Worm (Caenorhabditis elegans): ENCODE results near the gene E02H4.6.

The E02H4.6 gene

DNA sequence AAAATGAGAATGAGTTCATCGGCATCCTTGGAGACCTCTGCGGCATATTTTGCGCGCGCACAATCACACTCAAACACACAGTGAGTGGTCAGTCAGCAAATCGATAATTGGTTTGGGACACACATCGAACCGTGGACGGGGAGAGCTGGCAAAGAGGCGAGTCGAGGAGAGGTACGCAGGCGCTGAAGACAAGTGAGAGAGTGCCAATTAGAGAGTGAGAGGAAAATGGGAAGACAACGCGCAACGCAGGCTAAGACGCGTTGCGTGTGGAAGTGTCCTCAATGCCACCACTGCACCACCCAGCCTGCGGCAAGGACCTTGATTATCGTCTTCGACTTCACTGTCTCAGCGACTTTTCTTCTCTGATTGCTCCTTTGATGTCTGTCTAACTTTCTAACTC, 45.3 kb upstream of the E02H4.6 start (continued):
- no peak for TF ChIP-seq hlh-8 (tag; optimal IDR thresholded peaks at IDR 0.05)
- TF ChIP-seq syd-9 (tag; optimal IDR thresholded peaks at IDR 0.05): peak; percentile 57
- peak; percentile 75 for TF ChIP-seq sdc-2 (tag; optimal IDR thresholded peaks at IDR 0.05)
- no peak for TF ChIP-seq Y22D7AL.16 (tag; optimal IDR thresholded peaks at IDR 0.05)
- peak; percentile 8 for TF ChIP-seq ceh-14 (tag; optimal IDR thresholded peaks at IDR 0.05)
- TF ChIP-seq elt-2 (tag; optimal IDR thresholded peaks at IDR 0.05): peak; percentile 4
- TF ChIP-seq ama-1 (optimal IDR thresholded peaks at IDR 0.05): no peak
- peak; percentile 62 for TF ChIP-seq rnt-1 (tag; optimal IDR thresholded peaks at IDR 0.05)
- no peak for TF ChIP-seq T23F11.4 (GFP tag; optimal IDR thresholded peaks at IDR 0.05)
- TF ChIP-seq odd-2 (tag; optimal IDR thresholded peaks at IDR 0.05): no peak
- no peak for TF ChIP-seq ahr-1 (tag; optimal IDR thresholded peaks at IDR 0.05)
- TF ChIP-seq ceh-45 (GFP tag; IDR thresholded peaks at IDR 0.05): no peak
- no peak for TF ChIP-seq ceh-24 (tag; optimal IDR thresholded peaks at IDR 0.05)
- TF ChIP-seq zip-5 (tag; optimal IDR thresholded peaks at IDR 0.05): no peak
- peak; percentile 41 for TF ChIP-seq eyg-1 (tag; optimal IDR thresholded peaks at IDR 0.05)
- TF ChIP-seq K09A11.1 (tag; optimal IDR thresholded peaks at IDR 0.05; ENCODE audit: insufficient read depth): no peak
- TF ChIP-seq pat-9 (tag; optimal IDR thresholded peaks at IDR 0.05): no peak
- no peak for TF ChIP-seq nhr-232 (tag; optimal IDR thresholded peaks at IDR 0.05)
- TF ChIP-seq fkh-6 (tag; optimal IDR thresholded peaks at IDR 0.05): peak; percentile 30
- no peak for TF ChIP-seq nhr-11 (tag; optimal IDR thresholded peaks at IDR 0.05)

DNA sequence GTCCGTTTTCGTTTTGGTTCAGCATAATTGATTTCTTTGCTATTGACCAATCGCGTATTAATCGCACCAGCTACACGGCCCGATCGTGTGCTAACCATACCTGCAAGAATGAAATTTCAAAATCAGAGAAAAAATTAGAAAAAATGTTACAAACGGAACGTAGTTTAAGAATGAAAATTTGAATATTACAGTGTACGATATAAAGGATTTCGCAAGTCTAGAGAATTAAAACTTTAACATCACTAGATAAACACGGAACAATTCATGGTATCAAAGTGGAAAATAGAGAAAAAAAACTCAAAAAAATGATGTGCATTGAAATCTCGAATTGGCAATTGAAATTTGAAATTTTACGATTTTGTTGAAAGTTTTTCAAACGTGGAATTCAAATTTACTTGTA, 44.6 kb upstream of the E02H4.6 start, which contains the start of gene madd-3:
Gene madd-3, minus strand, starts transcription at position 101 of the 400 bp plus-strand sequence.
- no peak for TF ChIP-seq odd-2 (tag; optimal IDR thresholded peaks at IDR 0.05)
- no peak for TF ChIP-seq K09A11.1 (tag; optimal IDR thresholded peaks at IDR 0.05; ENCODE audit: insufficient read depth)
- no peak for TF ChIP-seq elt-4 (tag; optimal IDR thresholded peaks at IDR 0.05)
- no peak for TF ChIP-seq che-1 (tag; optimal IDR thresholded peaks at IDR 0.05)
- no peak for TF ChIP-seq pag-3 (tag; optimal IDR thresholded peaks at IDR 0.05; ENCODE audit: borderline replicate concordance)
- TF ChIP-seq dve-1 (tag; optimal IDR thresholded peaks at IDR 0.05): no peak
- TF ChIP-seq rnt-1 (tag; optimal IDR thresholded peaks at IDR 0.05): no peak
- no peak for TF ChIP-seq Y22D7AL.16 (tag; optimal IDR thresholded peaks at IDR 0.05)
- no peak for TF ChIP-seq unc-3 (GFP tag; conservative IDR thresholded peaks at IDR 0.05)
- no peak for TF ChIP-seq unc-3 (tag; optimal IDR thresholded peaks at IDR 0.05)
- no peak for TF ChIP-seq ref-2 (tag; optimal IDR thresholded peaks at IDR 0.05)
- no peak for TF ChIP-seq pat-9 (tag; optimal IDR thresholded peaks at IDR 0.05)

DNA sequence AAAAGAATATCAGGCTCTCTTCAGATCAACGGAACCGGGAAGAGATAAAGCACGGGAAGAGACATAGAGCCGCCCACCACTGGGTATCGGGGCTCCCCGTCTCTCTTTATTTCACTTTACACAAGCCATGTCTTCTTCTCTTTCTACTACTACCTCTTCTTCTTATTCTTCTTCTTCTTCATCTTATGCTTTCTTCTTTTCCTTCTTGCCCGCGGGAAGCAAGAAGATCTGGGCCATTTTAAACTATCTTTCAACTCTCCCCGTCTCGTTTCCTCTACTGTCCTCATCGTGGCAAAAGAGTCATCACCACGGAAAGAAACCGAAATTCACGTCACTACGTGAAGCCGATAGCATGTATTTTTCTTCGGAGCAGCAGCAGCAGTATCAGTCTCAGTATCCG, 40.7 kb upstream of the E02H4.6 start:
- no peak for TF ChIP-seq ceh-19 (GFP tag; optimal IDR thresholded peaks at IDR 0.05)
- TF ChIP-seq odd-2 (tag; optimal IDR thresholded peaks at IDR 0.05): no peak
- TF ChIP-seq ama-1 (optimal IDR thresholded peaks at IDR 0.05): no peak
- TF ChIP-seq K09A11.1 (tag; optimal IDR thresholded peaks at IDR 0.05; ENCODE audit: insufficient read depth): no peak
- TF ChIP-seq ceh-48 (tag; optimal IDR thresholded peaks at IDR 0.05): no peak
- TF ChIP-seq T23F11.4 (GFP tag; optimal IDR thresholded peaks at IDR 0.05): no peak
- peak; percentile 30 for TF ChIP-seq tbx-2 (tag; optimal IDR thresholded peaks at IDR 0.05)
- TF ChIP-seq sox-2 (GFP tag; IDR thresholded peaks at IDR 0.05): no peak
- TF ChIP-seq sox-4 (tag; optimal IDR thresholded peaks at IDR 0.05): no peak
- no peak for TF ChIP-seq unc-86 (tag; optimal IDR thresholded peaks at IDR 0.05)
- no peak for TF ChIP-seq hlh-30 (tag; optimal IDR thresholded peaks at IDR 0.05; ENCODE audit: insufficient read depth)
- TF ChIP-seq ceh-34 (tag; optimal IDR thresholded peaks at IDR 0.05): peak; percentile 44
- TF ChIP-seq ceh-45 (GFP tag; IDR thresholded peaks at IDR 0.05): no peak
- no peak for TF ChIP-seq ceh-2 (tag; optimal IDR thresholded peaks at IDR 0.05)
- no peak for TF ChIP-seq Y22D7AL.16 (tag; optimal IDR thresholded peaks at IDR 0.05)
- peak; percentile 12 for TF ChIP-seq syd-9 (tag; optimal IDR thresholded peaks at IDR 0.05)
- TF ChIP-seq K02D7.2 (tag; optimal IDR thresholded peaks at IDR 0.05): no peak
- TF ChIP-seq ceh-6 (GFP tag; optimal IDR thresholded peaks at IDR 0.05): no peak
- TF ChIP-seq sdc-2 (tag; optimal IDR thresholded peaks at IDR 0.05): no peak
- no peak for TF ChIP-seq ceh-30 (tag; optimal IDR thresholded peaks at IDR 0.05)
- TF ChIP-seq nfya-1 (tag; optimal IDR thresholded peaks at IDR 0.05): peak; percentile 12
- no peak for TF ChIP-seq tbx-7 (tag; optimal IDR thresholded peaks at IDR 0.05)
- TF ChIP-seq unc-55 (GFP tag; optimal IDR thresholded peaks at IDR 0.05): peak; percentile 65
- TF ChIP-seq hlh-6 (tag; optimal IDR thresholded peaks at IDR 0.05): no peak
- TF ChIP-seq zip-5 (tag; optimal IDR thresholded peaks at IDR 0.05): no peak
- no peak for TF ChIP-seq fax-1 (tag; optimal IDR thresholded peaks at IDR 0.05)
- peak; percentile 20 for TF ChIP-seq pat-9 (tag; optimal IDR thresholded peaks at IDR 0.05)
- no peak for TF ChIP-seq mec-3 (tag; optimal IDR thresholded peaks at IDR 0.05; ENCODE audit: borderline replicate concordance)
- TF ChIP-seq ref-2 (tag; optimal IDR thresholded peaks at IDR 0.05): no peak
- no peak for TF ChIP-seq ahr-1 (tag; optimal IDR thresholded peaks at IDR 0.05)
- no peak for TF ChIP-seq lin-11 (tag; optimal IDR thresholded peaks at IDR 0.05)
- no peak for TF ChIP-seq unc-42 (tag; optimal IDR thresholded peaks at IDR 0.05)
- TF ChIP-seq pros-1 (tag; optimal IDR thresholded peaks at IDR 0.05): no peak
- no peak for TF ChIP-seq ceh-14 (tag; optimal IDR thresholded peaks at IDR 0.05)
